Worm (Caenorhabditis elegans) whole organism, late embryonic: ENCODE results near the gene argn-1.

Experiments used
- K02D7.2 ChIP-seq: sonication (generic microtip); optimal IDR thresholded peaks from 2 replicates; lab custom pipeline; 2017; ENCODE audit warnings: mild to moderate bottlenecking, missing genetic modification characterization, missing compliant biosample characterization
- K09A11.1 ChIP-seq: sonication (generic microtip); optimal IDR thresholded peaks from 2 replicates; lab custom pipeline; 2017; ENCODE audit warnings: antibody characterized with exemption, mild to moderate bottlenecking, missing genetic modification characterization, missing compliant biosample characterization; ENCODE audit not compliant: insufficient read depth
- T23F11.4 ChIP-seq: fragments of 200-800 bp; sonication (Bioruptor generic); optimal IDR thresholded peaks from 2 replicates; lab custom pipeline; 2018; ENCODE audit warnings: mild to moderate bottlenecking, missing genetic modification characterization, missing compliant biosample characterization
- ahr-1 ChIP-seq: sonication (generic microtip); optimal IDR thresholded peaks from 2 replicates; lab custom pipeline; 2016; ENCODE audit warnings: missing genetic modification characterization, missing compliant biosample characterization
- ceh-14 ChIP-seq: sonication (generic microtip); optimal IDR thresholded peaks from 2 replicates; lab custom pipeline; 2016; ENCODE audit warnings: missing genotype, missing genetic modification characterization, missing compliant biosample characterization
- ceh-18 ChIP-seq: sonication (generic microtip); optimal IDR thresholded peaks from 2 replicates; lab custom pipeline; 2016; ENCODE audit warnings: missing genetic modification characterization, missing compliant biosample characterization
- ceh-19 ChIP-seq: fragments of 200-800 bp; sonication (Bioruptor generic); optimal IDR thresholded peaks from 2 replicates; lab custom pipeline; 2018; ENCODE audit warnings: mild to moderate bottlenecking, missing genetic modification characterization, missing compliant biosample characterization
- ceh-2 ChIP-seq: sonication (generic microtip); optimal IDR thresholded peaks from 2 replicates; lab custom pipeline; 2016; ENCODE audit warnings: missing genotype, missing genetic modification characterization, missing compliant biosample characterization
- ceh-24 ChIP-seq: sonication (generic microtip); optimal IDR thresholded peaks from 2 replicates; lab custom pipeline; 2016; ENCODE audit warnings: mild to moderate bottlenecking, missing genetic modification characterization, missing compliant biosample characterization
- ceh-30 ChIP-seq: fragments of 150-350 bp; optimal IDR thresholded peaks from 2 replicates; lab custom pipeline; 2014; ENCODE audit warnings: missing biosample characterization, missing genetic modification characterization
- ceh-31 ChIP-seq: sonication (generic microtip); optimal IDR thresholded peaks from 2 replicates; lab custom pipeline; 2016; ENCODE audit warnings: missing genetic modification characterization, missing compliant biosample characterization
- ceh-34 ChIP-seq: sonication (generic microtip); optimal IDR thresholded peaks from 2 replicates; lab custom pipeline; 2016; ENCODE audit warnings: mild to moderate bottlenecking, missing genetic modification characterization, missing compliant biosample characterization
- ceh-45 ChIP-seq: fragments of 200-800 bp; sonication (Bioruptor generic); IDR thresholded peaks from 2 replicates; pipeline ENCODE4 v1.3.6; 2022; ENCODE audit warnings: missing genetic modification reagents, missing genetic modification characterization, missing compliant biosample characterization
- ceh-48 ChIP-seq: sonication (generic microtip); optimal IDR thresholded peaks from 2 replicates; lab custom pipeline; 2016; ENCODE audit warnings: missing genetic modification characterization, inconsistent platforms, missing compliant biosample characterization
- ceh-9 ChIP-seq: sonication (generic microtip); optimal IDR thresholded peaks from 2 replicates; lab custom pipeline; 2016; ENCODE audit warnings: mild to moderate bottlenecking, missing genetic modification characterization, inconsistent platforms, missing compliant biosample characterization
- dmd-4 ChIP-seq: sonication (generic microtip); optimal IDR thresholded peaks from 2 replicates; lab custom pipeline; 2016; ENCODE audit warnings: borderline replicate concordance, missing genetic modification characterization, missing compliant biosample characterization
- elt-2 ChIP-seq: sonication (generic microtip); optimal IDR thresholded peaks from 2 replicates; lab custom pipeline; 2016; ENCODE audit warnings: missing genetic modification reagents, missing genetic modification characterization, missing compliant biosample characterization
- elt-4 ChIP-seq: sonication (generic microtip); optimal IDR thresholded peaks from 2 replicates; lab custom pipeline; 2016; ENCODE audit warnings: missing genetic modification characterization, missing compliant biosample characterization
- ets-4 ChIP-seq: sonication (generic microtip); optimal IDR thresholded peaks from 2 replicates; lab custom pipeline; 2016; ENCODE audit warnings: missing genetic modification characterization, missing compliant biosample characterization
- eyg-1 ChIP-seq: sonication (generic microtip); optimal IDR thresholded peaks from 2 replicates; lab custom pipeline; 2016; ENCODE audit warnings: missing genotype, missing genetic modification characterization, missing compliant biosample characterization
- fkh-10 ChIP-seq: fragments of 150-350 bp; optimal IDR thresholded peaks from 2 replicates; lab custom pipeline; 2014; ENCODE audit warnings: missing biosample characterization, missing genetic modification reagents, missing genetic modification characterization
- gmeb-2 ChIP-seq: sonication (generic microtip); optimal IDR thresholded peaks from 2 replicates; lab custom pipeline; 2016; ENCODE audit warnings: missing genetic modification characterization, inconsistent platforms, missing compliant biosample characterization
- hlh-13 ChIP-seq: fragments of 200-800 bp; sonication (Bioruptor generic); optimal IDR thresholded peaks from 2 replicates; lab custom pipeline; 2018; ENCODE audit warnings: mild to moderate bottlenecking, missing genetic modification characterization, missing compliant biosample characterization
- hlh-15 ChIP-seq: sonication (generic microtip); optimal IDR thresholded peaks from 2 replicates; lab custom pipeline; 2016; ENCODE audit warnings: missing genetic modification characterization, missing compliant biosample characterization
- hlh-30 ChIP-seq: sonication (generic microtip); optimal IDR thresholded peaks from 2 replicates; lab custom pipeline; 2017; ENCODE audit warnings: antibody characterized with exemption, missing genetic modification characterization, missing compliant biosample characterization; ENCODE audit not compliant: insufficient read depth
- lin-11 ChIP-seq: fragments of 200-800 bp; sonication (Bioruptor generic); optimal IDR thresholded peaks from 2 replicates; lab custom pipeline; 2018; ENCODE audit warnings: mild to moderate bottlenecking, missing genetic modification characterization, missing compliant biosample characterization
- nhr-11 ChIP-seq: fragments of 150-350 bp; optimal IDR thresholded peaks from 2 replicates; lab custom pipeline; 2014; ENCODE audit warnings: missing biosample characterization, missing genetic modification characterization
- nhr-232 ChIP-seq: sonication (generic microtip); optimal IDR thresholded peaks from 2 replicates; lab custom pipeline; 2016; ENCODE audit warnings: missing genetic modification characterization, missing compliant biosample characterization
- odd-2 ChIP-seq: sonication (generic microtip); optimal IDR thresholded peaks from 2 replicates; lab custom pipeline; 2017; ENCODE audit warnings: antibody characterized with exemption, mild to moderate bottlenecking, missing genetic modification characterization, missing compliant biosample characterization
- pha-4 ChIP-seq: fragments of 150-350 bp; optimal IDR thresholded peaks from 2 replicates; lab custom pipeline; 2018; ENCODE audit warnings: missing biosample characterization, missing genetic modification reagents, missing genetic modification characterization
- pros-1 ChIP-seq: fragments of 150-350 bp; optimal IDR thresholded peaks from 2 replicates; lab custom pipeline; 2014; ENCODE audit warnings: missing biosample characterization, missing genetic modification reagents, missing genetic modification characterization
- ref-2 ChIP-seq: sonication (generic microtip); optimal IDR thresholded peaks from 2 replicates; lab custom pipeline; 2016; ENCODE audit warnings: missing genetic modification characterization, missing compliant biosample characterization
- rnt-1 ChIP-seq: sonication (generic microtip); optimal IDR thresholded peaks from 2 replicates; lab custom pipeline; 2016; ENCODE audit warnings: missing genetic modification characterization, missing compliant biosample characterization
- tbx-7 ChIP-seq: sonication (generic microtip); optimal IDR thresholded peaks from 2 replicates; lab custom pipeline; 2016; ENCODE audit warnings: missing genotype, missing genetic modification characterization, missing compliant biosample characterization
- unc-86 ChIP-seq: sonication (generic microtip); optimal IDR thresholded peaks from 2 replicates; lab custom pipeline; 2016; ENCODE audit warnings: missing genetic modification characterization, missing compliant biosample characterization
- ztf-16 ChIP-seq: sonication (generic microtip); optimal IDR thresholded peaks from 2 replicates; lab custom pipeline; 2017; ENCODE audit warnings: missing genetic modification characterization, missing compliant biosample characterization

The argn-1 gene

DNA sequence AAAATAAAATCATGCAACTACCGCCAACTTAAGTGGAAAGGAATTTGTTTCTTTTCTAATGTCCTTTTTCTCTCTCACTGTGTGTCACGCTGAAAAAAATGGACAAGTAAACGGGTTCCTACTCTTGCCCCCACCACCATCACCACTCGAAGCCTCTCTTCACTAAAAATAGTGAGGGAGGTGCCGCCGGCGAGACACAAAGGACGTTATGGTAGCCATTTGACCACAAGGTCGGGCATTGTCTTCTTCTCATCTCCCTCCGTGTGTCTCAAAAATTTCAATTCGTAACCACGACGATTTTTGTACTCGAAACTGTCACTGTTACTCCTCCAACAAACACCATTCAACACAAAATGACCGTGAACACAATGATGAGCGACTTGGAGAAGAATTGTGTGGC lies 29.8 kb downstream of the argn-1 start, which contains the start of gene T22B7.22:
Gene T22B7.22, plus strand, starts transcription at position 354 of the 400 bp plus-strand sequence.
- no peak for TF ChIP-seq ceh-14 (tag; lab: Kevin White, UChicago)
- no peak for TF ChIP-seq ceh-9 (tag; lab: Kevin White, UChicago)
- TF ChIP-seq lin-11: no peak
- no peak for TF ChIP-seq ahr-1 (tag; lab: Kevin White, UChicago)
- no peak for TF ChIP-seq nhr-11 (tag; lab: Kevin White, UChicago)
- TF ChIP-seq ceh-34 (tag; lab: Kevin White, UChicago): no peak
- TF ChIP-seq gmeb-2 (tag; lab: Kevin White, UChicago): no peak
- no peak for TF ChIP-seq tbx-7 (tag; lab: Kevin White, UChicago)

DNA sequence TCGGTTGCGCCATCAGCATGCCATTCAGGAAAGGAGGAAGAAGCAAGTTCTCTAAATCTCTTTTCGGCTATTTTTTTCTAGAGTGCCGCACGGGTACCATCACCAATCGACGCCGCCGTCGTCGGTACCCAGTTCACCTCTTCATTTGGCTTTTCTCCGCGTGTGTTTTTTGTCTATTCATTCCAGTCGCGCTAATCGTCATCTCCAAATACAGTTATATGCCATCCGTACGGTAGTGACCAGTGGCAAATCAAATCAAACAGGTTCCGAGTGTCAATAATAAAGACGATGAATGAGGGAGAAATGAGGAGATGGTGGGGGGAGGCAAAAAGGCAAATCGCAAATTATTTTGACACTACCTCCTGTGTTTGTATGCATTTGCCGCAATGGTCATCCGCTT lies 31.4 kb downstream of the argn-1 start:
- TF ChIP-seq hlh-15 (no peak), rnt-1 (tag; lab: Kevin White, UChicago) (no peak)

DNA sequence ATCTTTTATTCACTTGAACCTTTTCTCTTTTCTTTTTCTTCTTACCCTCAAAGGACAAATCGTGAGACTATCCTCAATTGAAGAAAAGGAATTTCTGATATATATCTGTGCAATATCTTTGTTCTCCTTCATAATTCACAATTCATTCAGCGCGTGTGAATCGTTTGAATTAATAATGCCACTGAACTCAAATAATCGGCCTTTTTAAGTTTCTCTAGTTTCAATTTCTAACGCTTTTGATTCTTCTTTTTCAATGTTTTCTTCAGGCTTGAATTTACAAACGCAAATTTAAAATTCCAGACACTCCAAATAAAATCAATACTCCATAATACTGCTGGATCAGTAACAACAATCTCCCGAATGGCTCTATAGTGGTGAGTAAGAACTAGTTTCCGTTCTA lies 33.7 kb downstream of the argn-1 start, which contains the start of gene egl-13:
Gene egl-13, plus strand, starts transcription at position 301 of the 400 bp plus-strand sequence.
- no peak for TF ChIP-seq ceh-19 (GFP tag; lab: Kevin White, UChicago)
- no peak for TF ChIP-seq ets-4 (tag; lab: Kevin White, UChicago)
- no peak for TF ChIP-seq ceh-18
- no peak for TF ChIP-seq hlh-13 (GFP tag; lab: Kevin White, UChicago)
- no peak for TF ChIP-seq elt-4 (tag; lab: Kevin White, UChicago)
- TF ChIP-seq pha-4 (tag; lab: Kevin White, UChicago): no peak
- no peak for TF ChIP-seq ceh-45 (GFP tag; lab: Robert Waterston, UW)
- no peak for TF ChIP-seq lin-11
- TF ChIP-seq ceh-14 (tag; lab: Kevin White, UChicago): no peak
- TF ChIP-seq, all 69 proteins: peak for 0

DNA sequence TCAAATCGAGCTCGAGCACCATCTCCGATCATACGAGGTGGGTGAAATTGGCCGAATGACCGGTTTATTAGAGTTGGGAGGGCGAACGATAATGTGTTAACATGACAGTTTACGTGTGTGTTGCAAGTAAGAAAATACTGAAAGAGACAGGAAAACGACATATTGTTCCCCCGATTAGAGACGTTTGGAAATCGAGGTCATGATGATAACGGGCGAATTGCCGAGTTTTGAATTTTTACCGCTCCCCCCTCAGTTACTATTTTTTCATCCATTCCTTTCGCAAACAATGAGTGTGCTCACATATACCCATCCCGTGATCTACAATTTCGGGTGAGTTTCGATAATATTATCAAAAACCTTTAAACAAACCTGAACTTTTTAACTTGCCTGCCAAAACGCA lies 39.9 kb downstream of the argn-1 start:
- no peak for TF ChIP-seq ceh-24 (tag; lab: Kevin White, UChicago)
- TF ChIP-seq tbx-7 (tag; lab: Kevin White, UChicago): no peak
- no peak for TF ChIP-seq pha-4 (tag; lab: Kevin White, UChicago)
- no peak for TF ChIP-seq K09A11.1 (tag; lab: Kevin White, UChicago)
- no peak for TF ChIP-seq ceh-30 (tag; lab: Kevin White, UChicago)

DNA sequence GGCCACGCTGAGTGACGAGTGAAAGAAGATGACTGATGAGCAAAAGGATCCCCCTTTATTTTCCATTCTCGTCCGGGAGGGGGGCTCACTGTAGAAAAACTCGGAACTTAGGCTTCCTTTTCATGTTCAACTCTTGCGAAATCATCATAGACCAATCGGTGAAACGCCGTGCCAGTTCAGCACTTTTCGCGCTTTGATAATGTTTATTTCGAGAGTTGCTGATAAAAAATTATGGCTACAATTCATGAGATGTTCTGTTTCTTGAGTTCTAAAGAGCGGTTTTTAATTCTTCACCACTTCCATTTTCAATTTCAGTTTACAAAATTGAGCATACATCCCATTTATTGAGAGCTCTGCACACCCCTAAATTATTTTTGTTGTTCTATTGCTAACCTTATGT lies 41.0 kb downstream of the argn-1 start:
- TF ChIP-seq K02D7.2 (tag; lab: Kevin White, UChicago) (no peak), unc-86 (tag; lab: Kevin White, UChicago) (no peak)
- TF ChIP-seq, all 69 proteins: peak for 0

DNA sequence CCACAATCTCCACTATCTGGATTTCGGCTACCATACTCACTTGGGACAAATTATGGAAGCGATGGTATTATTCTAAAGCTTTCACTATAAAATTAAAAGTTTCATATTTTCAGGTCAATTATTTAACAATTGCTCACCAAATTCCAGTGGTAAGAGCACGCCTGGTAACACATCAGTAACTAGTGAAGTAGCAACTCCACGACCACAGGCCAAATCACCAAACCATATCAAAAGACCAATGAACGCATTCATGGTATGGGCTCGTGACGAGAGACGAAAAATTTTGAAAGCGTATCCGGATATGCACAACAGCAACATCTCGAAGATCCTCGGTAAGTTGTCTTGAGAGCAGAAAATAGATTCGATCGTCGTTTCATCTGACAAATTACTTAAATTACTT lies 42.8 kb downstream of the argn-1 start:
- TF ChIP-seq elt-2 (tag; lab: Kevin White, UChicago) (no peak), ceh-31 (tag; lab: Kevin White, UChicago) (no peak), pros-1 (tag; lab: Kevin White, UChicago) (no peak), rnt-1 (tag; lab: Kevin White, UChicago) (no peak), K09A11.1 (tag; lab: Kevin White, UChicago) (no peak), hlh-15 (no peak), nhr-11 (tag; lab: Kevin White, UChicago) (no peak), gmeb-2 (tag; lab: Kevin White, UChicago) (no peak), dmd-4 (tag; lab: Kevin White, UChicago) (no peak), elt-4 (tag; lab: Kevin White, UChicago) (no peak), eyg-1 (tag; lab: Kevin White, UChicago) (no peak)

DNA sequence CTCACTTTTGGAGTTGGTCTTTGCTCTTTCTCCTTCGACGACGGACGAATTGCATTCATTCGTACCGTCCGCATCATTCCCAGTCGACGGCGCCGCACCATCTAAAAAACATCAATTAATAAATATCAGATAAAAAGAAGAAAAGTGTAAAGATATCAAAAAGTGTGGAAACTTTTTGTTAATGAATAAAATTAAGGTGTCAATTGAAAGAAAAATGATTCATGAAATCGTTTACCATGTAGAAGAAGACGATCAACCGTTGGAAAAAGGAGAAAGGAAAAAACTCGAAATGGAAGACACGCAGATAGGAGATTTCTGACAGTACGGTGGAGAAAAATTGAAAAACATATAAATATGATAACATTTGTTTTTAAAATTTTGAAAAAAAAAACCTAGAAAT lies 50.3 kb downstream of the argn-1 start, which contains the start of gene set-19:
Gene set-19, minus strand, starts transcription at position 101 of the 400 bp plus-strand sequence.
- no peak for TF ChIP-seq nhr-232 (tag; lab: Kevin White, UChicago)
- TF ChIP-seq pros-1 (tag; lab: Kevin White, UChicago): no peak
- no peak for TF ChIP-seq ztf-16
- no peak for TF ChIP-seq ref-2 (tag; lab: Kevin White, UChicago)
- no peak for TF ChIP-seq rnt-1 (tag; lab: Kevin White, UChicago)
- TF ChIP-seq ceh-24 (tag; lab: Kevin White, UChicago): no peak
- no peak for TF ChIP-seq ceh-48 (tag; lab: Kevin White, UChicago)
- no peak for TF ChIP-seq T23F11.4 (GFP tag; lab: Kevin White, UChicago)
- no peak for TF ChIP-seq odd-2
- no peak for TF ChIP-seq hlh-30 (tag; lab: Kevin White, UChicago)
- no peak for TF ChIP-seq ceh-2 (tag; lab: Kevin White, UChicago)
- TF ChIP-seq fkh-10: no peak
- no peak for TF ChIP-seq ets-4 (tag; lab: Kevin White, UChicago)
